Fruit fly (Drosophila melanogaster): Measurements from ENCODE around the gene Idh.
A peak's percentile ranks its signal among the peaks of the same experiment; 100 is the strongest.

The Idh gene

dm6 chr3L:8360643-8361110 is at the start of gene Idh (continued):
- TF ChIP-seq jigr1 (GFP tag; IDR thresholded peaks at IDR 0.05): no peak
- TF ChIP-seq CG2875 (GFP tag; optimal IDR thresholded peaks at IDR 0.05): no peak
- no peak for TF ChIP-seq CG10462 (GFP tag; optimal IDR thresholded peaks at IDR 0.05)
- no peak for TF ChIP-seq Oli (tag; optimal IDR thresholded peaks at IDR 0.05)
- no peak for TF ChIP-seq wdn (GFP tag; IDR thresholded peaks at IDR 0.05)
- TF ChIP-seq CG8359 (GFP tag; optimal IDR thresholded peaks at IDR 0.05; ENCODE audit: borderline replicate concordance): no peak
- TF ChIP-seq Poxn (GFP tag; IDR thresholded peaks at IDR 0.05): no peak
- peak; percentile 80; the same call in 2 of the 4 replicates for TF ChIP-seq chinmo (GFP tag; IDR thresholded peaks at IDR 0.05; ENCODE audit: partially characterized antibody)
- TF ChIP-seq CG12769 (tag; optimal IDR thresholded peaks at IDR 0.05): no peak
- TF ChIP-seq CG13424 (tag; optimal IDR thresholded peaks at IDR 0.05): no peak
- TF ChIP-seq sens (GFP tag): peak; percentile 78
- TF ChIP-seq CG8478 (optimal IDR thresholded peaks at IDR 0.05): no peak
- TF ChIP-seq mirr (GFP tag; optimal IDR thresholded peaks at IDR 0.05): peak; percentile 85
- no peak for TF ChIP-seq CG3407 (GFP tag; optimal IDR thresholded peaks at IDR 0.05)
- TF ChIP-seq pros (GFP tag; optimal IDR thresholded peaks at IDR 0.05): no peak
- no peak for TF ChIP-seq chn (GFP tag; optimal IDR thresholded peaks at IDR 0.05)
- TF ChIP-seq dmrt99B (tag; optimal IDR thresholded peaks at IDR 0.05): peak; percentile 21
- peak; percentile 63 for TF ChIP-seq HmgZ (tag; optimal IDR thresholded peaks at IDR 0.05)
- no peak for TF ChIP-seq Elba2 (GFP tag; optimal IDR thresholded peaks at IDR 0.05)
- TF ChIP-seq CG33213 (GFP tag; optimal IDR thresholded peaks at IDR 0.05): no peak
- TF ChIP-seq Dbx (GFP tag; IDR thresholded peaks at IDR 0.05): no peak; the same call in 2 of the 3 replicates
- 0 out of 2 replicates have a peak, but pooled peaks have one; percentile 14 for TF ChIP-seq CG11247 (GFP tag; IDR thresholded peaks at IDR 0.05)
- no peak for TF ChIP-seq CG16813 (GFP tag; IDR thresholded peaks at IDR 0.05; ENCODE audit: partially characterized antibody)
- TF ChIP-seq CG15011 (GFP tag; optimal IDR thresholded peaks at IDR 0.05): no peak
- TF ChIP-seq CG14965 (GFP tag; optimal IDR thresholded peaks at IDR 0.05; ENCODE audit: borderline replicate concordance): no peak
- TF ChIP-seq CG2129 (GFP tag; IDR thresholded peaks at IDR 0.05; ENCODE audit: partially characterized antibody): no peak
- TF ChIP-seq Mad (GFP tag; optimal IDR thresholded peaks at IDR 0.05): no peak
- TF ChIP-seq usp (GFP tag; optimal IDR thresholded peaks at IDR 0.05): no peak
- TF ChIP-seq CG6765 (GFP tag; optimal IDR thresholded peaks at IDR 0.05): no peak
- TF ChIP-seq run (tag; optimal IDR thresholded peaks at IDR 0.05): no peak
- TF ChIP-seq Rx (GFP tag; IDR thresholded peaks at IDR 0.05): no peak
- no peak for TF ChIP-seq NK7.1 (GFP tag; optimal IDR thresholded peaks at IDR 0.05)
- TF ChIP-seq CG12219 (GFP tag; optimal IDR thresholded peaks at IDR 0.05): no peak
- TF ChIP-seq C15 (GFP tag; IDR thresholded peaks at IDR 0.05): no peak
- 0 out of 3 replicates have a peak, but pooled peaks have one; percentile 8 for TF ChIP-seq knrl (GFP tag; IDR thresholded peaks at IDR 0.05; ENCODE audit: partially characterized antibody)
- TF ChIP-seq CG4328 (GFP tag; optimal IDR thresholded peaks at IDR 0.05): no peak
- no peak for TF ChIP-seq CG8281 (tag; optimal IDR thresholded peaks at IDR 0.05)
- no peak for TF ChIP-seq CG1024 (GFP tag; IDR thresholded peaks at IDR 0.05)
- no peak for TF ChIP-seq wek (GFP tag; optimal IDR thresholded peaks at IDR 0.05)
- no peak for TF ChIP-seq zfh2 (GFP tag; optimal IDR thresholded peaks at IDR 0.05)
- TF ChIP-seq sd (tag; optimal IDR thresholded peaks at IDR 0.05): peak; percentile 72
- no peak for TF ChIP-seq sr (GFP tag; IDR thresholded peaks at IDR 0.05)
- TF ChIP-seq CG11696 (GFP tag; IDR thresholded peaks at IDR 0.05): no peak
- no peak for TF ChIP-seq emc (GFP tag; optimal IDR thresholded peaks at IDR 0.05)
- TF ChIP-seq YL-1 (GFP tag; optimal IDR thresholded peaks at IDR 0.05): peak; percentile 8
- TF ChIP-seq Tbp (GFP tag; optimal IDR thresholded peaks at IDR 0.05): no peak
- no peak for TF ChIP-seq CG9437 (GFP tag; optimal IDR thresholded peaks at IDR 0.05)
- TF ChIP-seq TFAM (GFP tag; optimal IDR thresholded peaks at IDR 0.05): no peak
- TF ChIP-seq CG11695 (GFP tag; IDR thresholded peaks at IDR 0.05): no peak
- TF ChIP-seq CG1647 (GFP tag; optimal IDR thresholded peaks at IDR 0.05): no peak
- TF ChIP-seq Nf-YB (GFP tag; optimal IDR thresholded peaks at IDR 0.05): no peak

Data from whole organism, embryonic.